Worm (Caenorhabditis elegans) whole organism, L1 larva: ENCODE measurements around the gene T10H9.8.

Experiments used
- ces-1 ChIP-seq: fragments of 150-350 bp; optimal IDR thresholded peaks from 2 replicates; lab custom pipeline; 2014; ENCODE audit warnings: missing biosample characterization, missing genetic modification reagents, missing genetic modification characterization
- egl-27 ChIP-seq, 2 experiments: fragments of 150-350 bp in 1 of 2; sonication (generic microtip); optimal IDR thresholded peaks; 3 replicates each; lab custom pipeline; 2017 to 2018; ENCODE audit warnings: missing biosample characterization in 2 of 2, missing genetic modification characterization in 2 of 2, missing genetic modification reagents in 2 of 2
- fos-1 ChIP-seq: fragments of 150-350 bp; optimal IDR thresholded peaks from 2 replicates; lab custom pipeline; 2014; ENCODE audit warnings: missing biosample characterization, missing genetic modification characterization
- mep-1 ChIP-seq: fragments of 150-350 bp; optimal IDR thresholded peaks from 2 replicates; lab custom pipeline; 2014; ENCODE audit warnings: missing biosample characterization, missing genetic modification characterization
- nhr-12 ChIP-seq: sonication (generic microtip); optimal IDR thresholded peaks from 2 replicates; lab custom pipeline; 2017; ENCODE audit warnings: missing biosample characterization, missing genetic modification characterization
- nhr-237 ChIP-seq: fragments of 150-350 bp; optimal IDR thresholded peaks from 2 replicates; lab custom pipeline; 2014; ENCODE audit warnings: missing biosample characterization, missing genetic modification characterization
- nhr-71 ChIP-seq: sonication (generic microtip); optimal IDR thresholded peaks from 2 replicates; lab custom pipeline; 2016; ENCODE audit warnings: mild to moderate bottlenecking, missing genetic modification characterization, moderate library complexity, missing compliant biosample characterization
- nhr-76 ChIP-seq: sonication (generic microtip); optimal IDR thresholded peaks from 2 replicates; lab custom pipeline; 2017; ENCODE audit warnings: missing biosample characterization, missing genetic modification characterization
- nhr-90 ChIP-seq: sonication (generic microtip); optimal IDR thresholded peaks from 2 replicates; lab custom pipeline; 2016; ENCODE audit warnings: mild to moderate bottlenecking, missing genetic modification characterization, missing compliant biosample characterization; ENCODE audit not compliant: poor library complexity
- sox-4 ChIP-seq: sonication (generic microtip); optimal IDR thresholded peaks from 2 replicates; lab custom pipeline; 2016; ENCODE audit warnings: missing genetic modification characterization, missing compliant biosample characterization
- ztf-11 ChIP-seq, 2 experiments: sonication (generic microtip); optimal IDR thresholded peaks; 2 replicates each; lab custom pipeline; 2016 to 2017; ENCODE audit warnings: missing genetic modification characterization in 2 of 2, missing biosample characterization in 1 of 2, missing compliant biosample characterization in 1 of 2
- ztf-4 ChIP-seq: fragments of 150-350 bp; optimal IDR thresholded peaks from 2 replicates; lab custom pipeline; 2014; ENCODE audit warnings: missing biosample characterization, missing genetic modification characterization

DNA sequence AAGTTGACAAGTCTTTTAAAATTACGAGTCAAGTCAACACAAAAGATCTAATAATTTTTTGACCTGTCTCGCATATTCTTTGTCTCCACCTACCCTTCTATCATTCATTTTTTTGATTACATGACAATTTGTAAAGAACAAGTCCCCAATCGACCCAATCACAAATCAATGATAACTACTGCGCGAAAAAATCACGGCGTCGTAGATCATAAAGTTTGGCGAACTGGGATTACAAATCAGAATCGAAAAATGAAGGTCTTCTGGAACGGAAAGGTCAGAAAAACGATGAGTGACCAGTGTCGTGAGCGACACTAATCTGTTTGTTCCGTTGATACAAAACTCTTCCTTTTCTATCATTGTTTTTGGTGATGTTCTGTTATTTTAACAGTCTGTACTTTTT, 37.9 kb downstream of the T10H9.8 start:
- TF ChIP-seq sox-4 (tag; lab: Kevin White, UChicago) (no peak), ztf-4 (tag; lab: Kevin White, UChicago) (no peak), nhr-90 (tag; lab: Kevin White, UChicago) (no peak), mep-1 (tag; lab: Kevin White, UChicago) (no peak), nhr-71 (tag; lab: Kevin White, UChicago) (no peak), nhr-76 (no peak), egl-27 (tag; optimal IDR thresholded peaks at IDR 0.05; lab: Kevin White, UChicago) (no peak), ces-1 (GFP tag; lab: Kevin White, UChicago) (no peak), nhr-237 (no peak), fos-1 (no peak), ztf-11 (tag; optimal IDR thresholded peaks at IDR 0.05; lab: Kevin White, UChicago) (no peak), nhr-12 (tag; lab: Kevin White, UChicago) (no peak)
